Fruit fly (Drosophila melanogaster) Kc167 (cell line): Measurements from ENCODE around the gene CG11369.

ENCODE experiments used
- Myc ChIP-seq: fragments of >200 bp; optimal IDR thresholded peaks from 2 replicates; lab custom pipeline; 2017; ENCODE audit warnings: missing external identifiers
- h ChIP-seq: fragments of >200 bp; optimal IDR thresholded peaks from 3 replicates; lab custom pipeline; 2018; ENCODE audit warnings: missing external identifiers
- insv ChIP-seq: fragments of >200 bp; optimal IDR thresholded peaks from 3 replicates; lab custom pipeline; 2018; ENCODE audit warnings: missing external identifiers
- psq ChIP-seq: fragments of >200 bp; optimal IDR thresholded peaks from 2 replicates; lab custom pipeline; 2017; ENCODE audit warnings: missing external identifiers
- ttk ChIP-seq: sonication (Bioruptor generic); optimal IDR thresholded peaks from 2 replicates; lab custom pipeline; 2017; ENCODE audit warnings: missing external identifiers

- TF ChIP-seq h (lab: Kevin White, UChicago): no peak
- no peak for TF ChIP-seq psq (lab: Kevin White, UChicago)
- no peak for TF ChIP-seq Myc (lab: Kevin White, UChicago)
- TF ChIP-seq insv: no peak
- TF ChIP-seq ttk (lab: Kevin White, UChicago): no peak
Measured at dm6 chrX:7557652-7558051, 16.4 kb upstream of the CG11369 start.
